Fruit fly (Drosophila melanogaster): ENCODE results near the gene CG10467.

DNA sequence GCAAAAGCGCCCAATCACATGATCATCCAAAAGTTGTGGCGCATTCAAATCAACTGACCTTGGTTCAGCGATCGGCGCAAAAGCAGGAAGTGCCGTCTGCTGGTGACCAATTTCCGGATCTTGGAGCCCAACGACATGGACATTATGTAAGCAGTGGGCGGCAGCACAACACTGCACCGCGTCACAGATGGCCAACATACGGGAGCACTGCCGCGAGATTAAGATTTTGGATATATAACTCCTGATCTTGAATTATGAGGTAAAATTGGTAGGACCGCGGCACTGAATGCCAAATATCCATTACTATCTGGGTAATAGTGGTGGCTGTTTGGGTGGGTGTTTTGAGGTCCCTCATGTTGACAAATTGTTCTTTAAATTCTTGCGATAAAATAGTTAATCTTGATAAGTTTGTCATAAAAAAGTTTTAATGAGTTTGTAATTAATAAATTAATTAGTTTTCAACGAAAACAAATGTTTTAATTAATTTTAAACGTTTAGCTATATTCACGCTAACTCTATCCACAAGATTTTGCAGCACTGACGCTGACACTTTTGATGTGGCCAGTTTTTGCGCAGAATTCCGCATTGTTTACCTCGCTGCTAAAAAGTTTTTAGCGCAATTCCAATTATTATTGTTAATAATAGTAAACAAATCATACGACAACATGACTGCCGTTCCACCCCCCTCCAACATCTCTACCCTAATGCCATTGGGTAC is 19.4 kb downstream of the CG10467 start, which contains the start of the genes CG13295 and CG6610:
- TF ChIP-seq Jra (GFP tag; optimal IDR thresholded peaks at IDR 0.05) (no peak), sv (GFP tag; optimal IDR thresholded peaks at IDR 0.05) (peak; percentile 33), Dfd (GFP tag; optimal IDR thresholded peaks at IDR 0.05) (no peak)
